Worm (Caenorhabditis elegans) whole organism, mixed stage, embryonic: ENCODE measurements around the gene prcc-1.

Experiments used
- M03D4.4 ChIP-seq: sonication (generic microtip); optimal IDR thresholded peaks from 2 replicates; lab custom pipeline; 2017; ENCODE audit warnings: mild to moderate bottlenecking, missing genetic modification characterization, missing compliant biosample characterization
- bed-3 ChIP-seq: fragments of 200-800 bp; sonication (Bioruptor generic); optimal IDR thresholded peaks from 3 replicates; lab custom pipeline; 2018; ENCODE audit warnings: mild to moderate bottlenecking, missing genetic modification characterization, moderate library complexity, missing compliant biosample characterization
- blmp-1 ChIP-seq: fragments of 150-350 bp; optimal IDR thresholded peaks from 2 replicates; lab custom pipeline; 2014; ENCODE audit warnings: missing biosample characterization, missing genetic modification characterization
- ceh-39 ChIP-seq: fragments of 150-350 bp; optimal IDR thresholded peaks from 2 replicates; lab custom pipeline; 2014; ENCODE audit warnings: missing biosample characterization, missing genetic modification characterization
- ceh-83 ChIP-seq: fragments of 200-800 bp; sonication (Bioruptor generic); optimal IDR thresholded peaks from 2 replicates; lab custom pipeline; 2018; ENCODE audit warnings: mild to moderate bottlenecking, missing genetic modification characterization, missing compliant biosample characterization
- ces-1 ChIP-seq: fragments of 150-350 bp; optimal IDR thresholded peaks from 2 replicates; lab custom pipeline; 2014; ENCODE audit warnings: missing biosample characterization, missing genetic modification reagents, missing genetic modification characterization
- cnd-1 ChIP-seq: fragments of 200-800 bp; sonication (Bioruptor generic); optimal IDR thresholded peaks from 2 replicates; lab custom pipeline; 2018; ENCODE audit warnings: mild to moderate bottlenecking, missing genetic modification characterization, missing compliant biosample characterization
- drap-1 ChIP-seq: fragments of 200-800 bp; sonication (Bioruptor generic); optimal IDR thresholded peaks from 3 replicates; lab custom pipeline; 2018; ENCODE audit warnings: mild to moderate bottlenecking, missing genetic modification characterization, missing compliant biosample characterization
- elt-1 ChIP-seq: sonication (generic microtip); optimal IDR thresholded peaks from 2 replicates; lab custom pipeline; 2017; ENCODE audit warnings: missing genetic modification characterization, mild to moderate bottlenecking, missing compliant biosample characterization, antibody characterized with exemption, moderate library complexity, borderline replicate concordance; ENCODE audit not compliant: insufficient read depth
- elt-3 ChIP-seq: fragments of 150-350 bp; optimal IDR thresholded peaks from 2 replicates; lab custom pipeline; 2014; ENCODE audit warnings: missing biosample characterization, missing genetic modification characterization
- ham-2 ChIP-seq: fragments of 200-800 bp; sonication (Bioruptor generic); optimal IDR thresholded peaks from 2 replicates; lab custom pipeline; 2018; ENCODE audit warnings: mild to moderate bottlenecking, missing genetic modification characterization, missing compliant biosample characterization
- lin-13 ChIP-seq: fragments of 150-350 bp; optimal IDR thresholded peaks from 2 replicates; lab custom pipeline; 2014; ENCODE audit warnings: missing biosample characterization, missing genetic modification characterization
- lin-32 ChIP-seq: fragments of 200-800 bp; sonication (Bioruptor generic); optimal IDR thresholded peaks from 2 replicates; lab custom pipeline; 2018; ENCODE audit warnings: mild to moderate bottlenecking, missing genetic modification characterization, missing compliant biosample characterization
- lsy-2 ChIP-seq: fragments of 150-350 bp; optimal IDR thresholded peaks from 2 replicates; lab custom pipeline; 2014; ENCODE audit warnings: missing biosample characterization, missing genetic modification characterization
- mab-5 ChIP-seq: fragments of 150-350 bp; optimal IDR thresholded peaks from 2 replicates; lab custom pipeline; 2014; ENCODE audit warnings: missing biosample characterization, missing genetic modification characterization
- mls-2 ChIP-seq: sonication (generic microtip); optimal IDR thresholded peaks from 2 replicates; lab custom pipeline; 2016; ENCODE audit warnings: mild to moderate bottlenecking, missing genetic modification characterization, moderate library complexity, missing compliant biosample characterization
- nhr-12 ChIP-seq: fragments of 150-350 bp; optimal IDR thresholded peaks from 2 replicates; lab custom pipeline; 2014; ENCODE audit warnings: missing biosample characterization, missing genetic modification characterization
- nhr-2 ChIP-seq: fragments of 150-350 bp; optimal IDR thresholded peaks from 2 replicates; lab custom pipeline; 2014; ENCODE audit warnings: missing biosample characterization, missing genetic modification characterization
- nhr-28 ChIP-seq: fragments of 150-350 bp; optimal IDR thresholded peaks from 2 replicates; lab custom pipeline; 2014; ENCODE audit warnings: missing biosample characterization, missing genetic modification characterization
- nhr-76 ChIP-seq: sonication (generic microtip); optimal IDR thresholded peaks from 2 replicates; lab custom pipeline; 2017; ENCODE audit warnings: missing biosample characterization, missing genetic modification characterization
- snpc-4 ChIP-seq: fragments of 150-350 bp; optimal IDR thresholded peaks from 2 replicates; lab custom pipeline; 2014; ENCODE audit warnings: missing biosample characterization, missing genetic modification characterization
- sptf-1 ChIP-seq: sonication (generic microtip); optimal IDR thresholded peaks from 2 replicates; lab custom pipeline; 2017; ENCODE audit warnings: mild to moderate bottlenecking, missing genetic modification characterization, moderate library complexity, missing compliant biosample characterization
- tbx-8 ChIP-seq: fragments of 200-800 bp; sonication (Bioruptor generic); optimal IDR thresholded peaks from 2 replicates; lab custom pipeline; 2018; ENCODE audit warnings: mild to moderate bottlenecking, missing genetic modification characterization, moderate library complexity, missing compliant biosample characterization
- unc-120 ChIP-seq: sonication (generic microtip); optimal IDR thresholded peaks from 2 replicates; lab custom pipeline; 2017; ENCODE audit warnings: missing genetic modification characterization, missing compliant biosample characterization; ENCODE audit not compliant: poor library complexity, severe bottlenecking
- unc-39 ChIP-seq: fragments of 150-350 bp; optimal IDR thresholded peaks from 2 replicates; lab custom pipeline; 2014; ENCODE audit warnings: missing biosample characterization, missing genetic modification characterization
- unc-62 ChIP-seq: fragments of 150-350 bp; optimal IDR thresholded peaks from 2 replicates; lab custom pipeline; 2014; ENCODE audit warnings: missing biosample characterization, missing genetic modification reagents, missing genetic modification characterization
- zip-8 ChIP-seq: fragments of 150-350 bp; optimal IDR thresholded peaks from 2 replicates; lab custom pipeline; 2014; ENCODE audit warnings: missing biosample characterization, missing genetic modification characterization
- ztf-11 ChIP-seq: fragments of 150-350 bp; optimal IDR thresholded peaks from 2 replicates; lab custom pipeline; 2014; ENCODE audit warnings: missing biosample characterization, missing genetic modification characterization

Gene prcc-1

DNA sequence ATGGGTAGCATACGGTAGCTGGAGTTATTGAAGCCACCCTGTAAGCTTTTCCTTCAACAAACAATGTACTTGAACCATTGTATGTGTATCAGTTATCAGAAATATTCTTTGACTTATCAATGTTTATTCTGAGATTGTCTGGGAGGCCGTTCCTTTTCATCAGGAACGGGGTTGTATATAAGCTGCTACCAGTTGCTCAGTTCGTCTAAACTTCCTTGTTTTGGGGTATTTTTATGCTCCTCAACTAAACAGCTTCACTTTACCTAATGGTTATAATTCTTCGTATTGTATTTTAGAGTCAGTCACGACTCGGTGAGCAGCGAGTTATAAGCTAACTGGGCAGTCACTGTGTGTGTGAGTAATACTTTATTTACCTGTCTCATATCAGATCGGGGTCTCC is 7.9 kb downstream of the prcc-1 start:
- no peak for TF ChIP-seq M03D4.4 (tag; lab: Kevin White, UChicago)

DNA sequence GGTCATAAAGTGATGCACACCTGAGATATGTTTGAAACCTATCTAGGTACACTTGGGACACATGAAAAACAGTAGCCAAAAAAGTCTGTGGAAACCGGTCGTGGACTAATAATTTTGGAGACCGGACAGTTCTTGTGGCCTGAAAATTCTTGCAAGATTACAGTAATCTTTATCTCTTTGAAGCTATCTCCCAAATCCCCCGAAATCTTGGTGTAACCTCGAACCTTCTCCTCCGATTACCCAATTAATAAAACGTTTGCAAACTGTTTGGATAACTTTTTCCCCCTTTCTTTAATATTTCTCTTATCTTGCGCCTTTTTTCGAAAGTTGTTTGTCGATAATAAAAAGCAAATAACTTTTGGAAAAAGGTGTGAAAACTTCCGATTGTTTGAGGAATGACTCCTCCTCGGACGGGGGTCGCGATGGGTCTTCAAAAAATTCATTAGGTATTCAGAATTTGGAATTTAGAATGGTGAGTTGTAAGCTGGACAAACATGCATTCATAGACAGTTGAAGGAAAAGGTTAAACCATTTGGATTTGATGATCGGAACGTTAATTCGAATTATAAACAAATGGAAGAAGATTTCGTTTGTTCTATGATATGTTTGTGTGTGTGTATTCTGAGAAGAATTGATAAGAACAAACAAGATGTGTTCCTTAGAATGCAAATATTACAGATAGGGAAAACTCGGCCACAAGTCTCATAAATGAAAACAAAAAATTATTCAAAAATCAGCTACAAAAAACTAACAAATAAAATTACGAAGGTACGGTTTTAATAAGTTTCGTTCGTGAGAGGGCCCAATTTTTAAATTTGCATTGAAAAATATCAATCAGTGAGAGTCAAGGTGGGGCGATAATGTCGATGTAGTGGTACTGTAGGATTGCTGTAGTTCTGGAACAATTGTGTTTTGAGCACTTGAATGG is 10.5 kb downstream of the prcc-1 start:
- no peak for TF ChIP-seq ceh-83 (GFP tag; lab: Kevin White, UChicago)
- TF ChIP-seq mab-5 (tag; lab: Kevin White, UChicago) = no peak
- TF ChIP-seq ham-2 (GFP tag; lab: Kevin White, UChicago) = no peak
- no peak for TF ChIP-seq zip-8 (tag; lab: Kevin White, UChicago)
- TF ChIP-seq nhr-12 (tag; lab: Kevin White, UChicago) = no peak
- TF ChIP-seq blmp-1 = no peak

DNA sequence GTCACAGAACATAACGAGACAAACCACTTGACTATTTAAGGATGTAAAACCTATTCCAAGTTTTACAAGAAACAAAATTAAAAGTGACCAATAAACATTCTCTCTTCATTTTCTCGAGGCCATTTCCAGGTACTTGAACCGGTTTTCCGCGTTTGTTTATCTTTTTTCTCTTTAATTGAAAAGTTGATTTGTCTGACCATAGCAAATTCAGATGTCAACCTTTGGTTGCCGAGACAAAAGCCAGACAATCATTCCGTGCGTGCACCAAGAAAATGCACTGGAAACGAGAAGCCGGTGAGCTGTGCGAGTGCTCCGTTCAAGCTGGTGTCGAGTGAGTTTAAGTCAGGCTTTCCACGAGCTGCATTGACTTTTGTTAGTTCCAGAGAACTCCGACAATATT is 11.5 kb downstream of the prcc-1 start:
- TF ChIP-seq lin-13 = no peak
- no peak for TF ChIP-seq ztf-11 (tag; lab: Kevin White, UChicago)
- TF ChIP-seq ceh-39 (tag; lab: Kevin White, UChicago) = no peak
- no peak for TF ChIP-seq ceh-83 (GFP tag; lab: Kevin White, UChicago)
- no peak for TF ChIP-seq nhr-28 (tag; lab: Kevin White, UChicago)
- TF ChIP-seq unc-39 = no peak
- TF ChIP-seq sptf-1 (tag; lab: Kevin White, UChicago) = no peak
- no peak for TF ChIP-seq blmp-1
- TF ChIP-seq ham-2 (GFP tag; lab: Kevin White, UChicago) = no peak

DNA sequence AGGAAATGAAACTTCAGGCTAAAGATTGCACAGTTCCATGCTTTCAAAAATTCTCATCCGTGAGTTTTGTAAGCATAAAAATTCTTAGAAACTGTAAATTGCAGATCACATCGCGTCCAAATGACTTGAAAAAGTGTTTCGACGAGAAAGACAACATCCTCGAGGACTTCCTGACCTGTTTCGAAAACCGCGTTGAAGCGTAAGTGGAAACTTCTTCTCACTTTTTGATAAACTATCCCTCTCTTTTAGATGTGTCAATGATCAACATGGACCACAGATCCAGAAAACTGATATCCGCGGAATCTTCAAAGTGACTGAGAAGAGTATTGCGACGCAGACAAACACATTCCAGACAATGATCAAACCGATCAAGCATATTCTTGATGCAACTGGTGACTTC is 12.7 kb downstream of the prcc-1 start:
- TF ChIP-seq mls-2 (tag; lab: Kevin White, UChicago) (no peak), M03D4.4 (tag; lab: Kevin White, UChicago) (no peak), lin-32 (GFP tag; lab: Kevin White, UChicago) (no peak), unc-39 (no peak), lin-13 (no peak), nhr-2 (tag; lab: Kevin White, UChicago) (no peak), ham-2 (GFP tag; lab: Kevin White, UChicago) (no peak), tbx-8 (GFP tag; lab: Kevin White, UChicago) (no peak), lsy-2 (no peak), elt-3 (tag; lab: Kevin White, UChicago) (no peak), elt-1 (tag; lab: Kevin White, UChicago) (no peak), ceh-83 (GFP tag; lab: Kevin White, UChicago) (no peak), zip-8 (tag; lab: Kevin White, UChicago) (no peak), drap-1 (GFP tag; lab: Kevin White, UChicago) (no peak), ztf-11 (tag; lab: Kevin White, UChicago) (no peak), nhr-28 (tag; lab: Kevin White, UChicago) (no peak), unc-62 (GFP tag; lab: Kevin White, UChicago) (no peak), bed-3 (GFP tag; lab: Kevin White, UChicago) (no peak), snpc-4 (tag; lab: Kevin White, UChicago) (no peak), nhr-76 (tag; lab: Kevin White, UChicago) (no peak)
- TF ChIP-seq, all 35 proteins: peak for 0

DNA sequence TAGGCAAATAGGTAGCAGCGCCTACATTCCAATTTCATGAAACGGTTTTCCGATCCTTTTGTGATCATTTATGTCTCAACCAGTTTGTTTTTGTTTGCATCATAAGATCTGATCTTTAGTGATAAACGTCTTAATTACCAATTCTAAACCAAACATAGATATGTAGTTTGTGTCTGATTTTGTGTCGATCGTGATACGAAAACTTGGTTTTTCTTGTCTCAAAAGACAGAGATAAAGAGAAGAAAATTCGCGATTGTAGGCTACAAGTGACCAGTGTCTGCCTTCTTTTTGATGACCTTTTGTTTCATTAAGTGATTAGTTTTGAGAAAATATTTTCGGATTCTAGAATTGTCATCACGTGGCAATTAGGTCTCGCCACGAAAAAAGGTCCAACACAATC is 13.4 kb downstream of the prcc-1 start:
- no peak for TF ChIP-seq mls-2 (tag; lab: Kevin White, UChicago)
- TF ChIP-seq elt-3 (tag; lab: Kevin White, UChicago) = no peak
- no peak for TF ChIP-seq lin-13
- TF ChIP-seq sptf-1 (tag; lab: Kevin White, UChicago) = no peak
- TF ChIP-seq ztf-11 (tag; lab: Kevin White, UChicago) = no peak
- no peak for TF ChIP-seq ceh-83 (GFP tag; lab: Kevin White, UChicago)
- TF ChIP-seq M03D4.4 (tag; lab: Kevin White, UChicago) = no peak
- TF ChIP-seq unc-120 (tag; lab: Kevin White, UChicago) = no peak
- no peak for TF ChIP-seq bed-3 (GFP tag; lab: Kevin White, UChicago)
- TF ChIP-seq ces-1 (GFP tag; lab: Kevin White, UChicago) = no peak
- TF ChIP-seq ham-2 (GFP tag; lab: Kevin White, UChicago) = no peak
- TF ChIP-seq nhr-76 (tag; lab: Kevin White, UChicago) = no peak
- TF ChIP-seq unc-39 = no peak
- no peak for TF ChIP-seq cnd-1 (tag; lab: Kevin White, UChicago)
- TF ChIP-seq nhr-12 (tag; lab: Kevin White, UChicago) = no peak
- TF ChIP-seq mab-5 (tag; lab: Kevin White, UChicago) = no peak
